Fruit fly (Drosophila melanogaster): Measurements from ENCODE around the gene CG32547.

DNA sequence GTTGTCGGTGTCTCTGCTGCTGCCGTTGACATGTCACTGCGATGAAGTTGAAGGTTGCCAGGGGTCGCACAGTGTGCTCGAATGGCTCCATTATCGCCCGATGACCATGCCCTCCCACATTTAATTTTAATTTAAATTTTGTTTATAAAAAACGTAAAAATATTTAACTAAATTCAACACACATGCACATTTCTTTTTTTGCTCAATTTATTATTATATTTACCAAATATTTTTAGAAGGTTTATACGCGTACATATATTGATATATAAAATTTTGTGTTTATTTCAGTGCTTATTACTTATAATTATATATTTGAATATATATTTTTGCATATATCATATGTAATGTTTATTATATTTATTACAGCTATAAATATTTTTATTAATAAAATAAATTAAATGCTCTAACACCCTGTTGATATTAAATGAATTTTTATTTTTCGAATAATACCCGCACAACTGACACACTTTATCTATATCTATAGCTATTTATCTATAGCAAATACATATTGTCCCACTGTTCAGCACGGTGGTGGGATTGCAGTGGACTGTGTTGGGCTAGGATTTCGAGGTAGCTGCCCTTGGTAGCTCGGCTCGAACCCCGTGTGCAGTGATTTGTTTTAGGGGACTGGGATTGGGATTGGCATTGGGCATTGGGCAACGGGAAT, 44.0 kb upstream of the CG32547 start:
- TF ChIP-seq pan (optimal IDR thresholded peaks at IDR 0.05) (no peak), CG8478 (optimal IDR thresholded peaks at IDR 0.05) (no peak), psq (optimal IDR thresholded peaks at IDR 0.05) (no peak), usp (GFP tag; optimal IDR thresholded peaks at IDR 0.05) (no peak), EcR (GFP tag; optimal IDR thresholded peaks at IDR 0.05) (no peak)

Data from whole organism.